Fruit fly (Drosophila melanogaster) whole organism, embryonic: ENCODE data around the gene CG18301.

Source experiments
- Antp ChIP-seq: fragments of 200-800 bp; sonication (Bioruptor generic); optimal IDR thresholded peaks from 3 replicates; lab custom pipeline; 2016; ENCODE audit warnings: missing biosample characterization, missing genetic modification characterization
- CG10147 ChIP-seq: fragments of 200-800 bp; sonication (Bioruptor generic); optimal IDR thresholded peaks from 2 replicates; lab custom pipeline; 2019; ENCODE audit warnings: missing biosample characterization, mild to moderate bottlenecking, missing genetic modification characterization, moderate library complexity
- CG10321 ChIP-seq: fragments of 200-800 bp; sonication (Bioruptor generic); IDR thresholded peaks from 2 replicates; pipeline ENCODE4 v1.3.6; 2022; ENCODE audit warnings: missing biosample characterization, missing genetic modification characterization
- CG11398 ChIP-seq: fragments of 200-800 bp; sonication (Bioruptor generic); optimal IDR thresholded peaks from 2 replicates; lab custom pipeline; 2016; ENCODE audit warnings: missing biosample characterization, missing genetic modification characterization
- CG12659 ChIP-seq: fragments of 200-800 bp; sonication (Bioruptor generic); optimal IDR thresholded peaks from 3 replicates; lab custom pipeline; 2017; ENCODE audit warnings: mild to moderate bottlenecking, missing biosample characterization, missing genetic modification reagents, missing genetic modification characterization
- CG13287 ChIP-seq: fragments of 200-800 bp; sonication (Bioruptor generic); IDR thresholded peaks from 2 replicates; pipeline ENCODE4 v1.3.6; 2022; ENCODE audit warnings: missing biosample characterization, missing genetic modification characterization; ENCODE audit not compliant: partially characterized antibody
- CG1647 ChIP-seq: fragments of 200-800 bp; sonication (Bioruptor generic); optimal IDR thresholded peaks from 3 replicates; lab custom pipeline; 2016; ENCODE audit warnings: missing biosample characterization, missing genetic modification characterization
- CG17186 ChIP-seq: fragments of 200-800 bp; sonication (Bioruptor generic); optimal IDR thresholded peaks from 3 replicates; lab custom pipeline; 2017; ENCODE audit warnings: missing biosample characterization, missing genetic modification reagents, missing genetic modification characterization
- CG17802 ChIP-seq: fragments of 200-800 bp; sonication (Bioruptor generic); optimal IDR thresholded peaks from 2 replicates; lab custom pipeline; 2018; ENCODE audit warnings: missing biosample characterization, mild to moderate bottlenecking, missing genetic modification characterization, moderate library complexity
- CG1792 ChIP-seq: fragments of 200-800 bp; sonication (Bioruptor generic); optimal IDR thresholded peaks from 2 replicates; lab custom pipeline; 2016; ENCODE audit warnings: missing biosample characterization, missing genetic modification characterization
- CG18476 ChIP-seq: fragments of 200-800 bp; sonication (Bioruptor generic); optimal IDR thresholded peaks from 2 replicates; lab custom pipeline; 2016; ENCODE audit warnings: missing biosample characterization, mild to moderate bottlenecking, missing genetic modification characterization
- CG2116 ChIP-seq: fragments of 200-800 bp; sonication (Bioruptor generic); optimal IDR thresholded peaks from 3 replicates; lab custom pipeline; 2018; ENCODE audit warnings: missing biosample characterization, mild to moderate bottlenecking, missing genetic modification characterization
- CG2120 ChIP-seq: fragments of 200-800 bp; sonication (Bioruptor generic); optimal IDR thresholded peaks from 3 replicates; lab custom pipeline; 2016; ENCODE audit warnings: missing biosample characterization, missing genetic modification characterization
- CG2129 ChIP-seq: fragments of 200-800 bp; sonication (Bioruptor generic); IDR thresholded peaks from 2 replicates; pipeline ENCODE4 v1.3.6; 2022; ENCODE audit warnings: missing biosample characterization, missing genetic modification characterization; ENCODE audit not compliant: partially characterized antibody
- CG32772 ChIP-seq: fragments of 200-800 bp; sonication (Bioruptor generic); IDR thresholded peaks from 2 replicates; pipeline ENCODE4 v1.3.6; 2022; ENCODE audit warnings: missing biosample characterization, missing genetic modification characterization
- CG3847 ChIP-seq: fragments of 200-800 bp; sonication (Bioruptor generic); IDR thresholded peaks from 2 replicates; pipeline ENCODE4 v1.3.6; 2022; ENCODE audit warnings: missing biosample characterization, missing genetic modification characterization
- CG3995 ChIP-seq: fragments of 200-800 bp; sonication (Bioruptor generic); optimal IDR thresholded peaks from 3 replicates; lab custom pipeline; 2016; ENCODE audit warnings: missing biosample characterization, missing genetic modification characterization
- CG4328 ChIP-seq: fragments of 200-800 bp; sonication (Bioruptor generic); optimal IDR thresholded peaks from 3 replicates; lab custom pipeline; 2017; ENCODE audit warnings: missing biosample characterization, missing genetic modification reagents, missing genetic modification characterization
- CG4730 ChIP-seq: fragments of 200-800 bp; sonication (Bioruptor generic); IDR thresholded peaks from 2 replicates; pipeline ENCODE4 v1.3.6; 2022; ENCODE audit warnings: missing biosample characterization, missing genetic modification characterization
- CG6689 ChIP-seq: fragments of 200-800 bp; sonication (Bioruptor generic); IDR thresholded peaks from 2 replicates; pipeline ENCODE4 v1.3.6; 2022; ENCODE audit warnings: missing biosample characterization, missing genetic modification characterization
- Dad ChIP-seq: fragments of 200-800 bp; sonication (Bioruptor generic); optimal IDR thresholded peaks from 3 replicates; lab custom pipeline; 2016; ENCODE audit warnings: missing biosample characterization, missing genetic modification characterization
- Gsc ChIP-seq: fragments of 200-800 bp; sonication (Bioruptor generic); IDR thresholded peaks from 2 replicates; pipeline ENCODE4 v1.3.6; 2022; ENCODE audit warnings: missing biosample characterization, missing genetic modification characterization
- HHEX ChIP-seq: fragments of 200-800 bp; sonication (Bioruptor generic); optimal IDR thresholded peaks from 3 replicates; lab custom pipeline; 2017; ENCODE audit warnings: missing biosample characterization, mild to moderate bottlenecking, missing genetic modification characterization, missing genetic modification reagents
- HLH4C ChIP-seq: fragments of 200-800 bp; sonication (Bioruptor generic); IDR thresholded peaks from 3 replicates; pipeline ENCODE4 v1.3.6; 2022; ENCODE audit warnings: missing biosample characterization, missing genetic modification characterization; ENCODE audit not compliant: partially characterized antibody
- HmgD ChIP-seq: fragments of 200-800 bp; sonication (Bioruptor generic); optimal IDR thresholded peaks from 3 replicates; lab custom pipeline; 2016; ENCODE audit warnings: missing biosample characterization, missing genetic modification characterization
- Lim3 ChIP-seq: fragments of 200-800 bp; sonication (Bioruptor generic); IDR thresholded peaks from 2 replicates; pipeline ENCODE4 v1.3.6; 2022; ENCODE audit warnings: missing biosample characterization, missing genetic modification characterization
- Myb ChIP-seq: fragments of 200-800 bp; sonication (Bioruptor generic); optimal IDR thresholded peaks from 2 replicates; lab custom pipeline; 2016; ENCODE audit warnings: missing biosample characterization, missing genetic modification characterization
- Spps ChIP-seq: fragments of 200-800 bp; sonication (Bioruptor generic); optimal IDR thresholded peaks from 2 replicates; lab custom pipeline; 2018; ENCODE audit warnings: missing biosample characterization, mild to moderate bottlenecking, missing genetic modification characterization
- Sry-β ChIP-seq: fragments of 200-800 bp; sonication (Bioruptor generic); optimal IDR thresholded peaks from 2 replicates; lab custom pipeline; 2018; ENCODE audit warnings: missing biosample characterization, mild to moderate bottlenecking, missing genetic modification characterization, moderate library complexity
- TFAM ChIP-seq: fragments of 200-800 bp; sonication (Bioruptor generic); optimal IDR thresholded peaks from 2 replicates; lab custom pipeline; 2017; ENCODE audit warnings: missing biosample characterization, missing genetic modification characterization, inconsistent platforms
- bcd ChIP-seq: fragments of 200-800 bp; sonication (Bioruptor generic); optimal IDR thresholded peaks from 2 replicates; lab custom pipeline; 2017; ENCODE audit warnings: missing biosample characterization, mild to moderate bottlenecking, missing genetic modification characterization
- bsh ChIP-seq, 2 experiments: fragments of 200-800 bp; sonication (Bioruptor generic); optimal IDR thresholded peaks; 2 replicates each; lab custom pipeline; 2017 to 2018; ENCODE audit warnings: mild to moderate bottlenecking in 2 of 2, missing biosample characterization in 2 of 2, missing genetic modification characterization in 2 of 2, moderate library complexity in 1 of 2
- cas ChIP-seq: fragments of 200-800 bp; sonication (Bioruptor generic); IDR thresholded peaks from 2 replicates; pipeline ENCODE4 v1.3.6; 2022; ENCODE audit warnings: missing biosample characterization, missing genetic modification characterization
- chinmo ChIP-seq: fragments of 200-800 bp; sonication (Bioruptor generic); IDR thresholded peaks from 4 replicates; pipeline ENCODE4 v1.3.6; 2022; ENCODE audit warnings: missing biosample characterization, missing genetic modification characterization; ENCODE audit not compliant: partially characterized antibody
- chm ChIP-seq: fragments of 200-800 bp; sonication (Bioruptor generic); IDR thresholded peaks from 2 replicates; pipeline ENCODE4 v1.3.6; 2022; ENCODE audit warnings: missing biosample characterization, missing genetic modification characterization
- da ChIP-seq: fragments of 200-800 bp; sonication (Bioruptor generic); optimal IDR thresholded peaks from 2 replicates; lab custom pipeline; 2016; ENCODE audit warnings: missing biosample characterization, missing genetic modification characterization
- dati ChIP-seq: fragments of 200-800 bp; sonication (Bioruptor generic); IDR thresholded peaks from 2 replicates; pipeline ENCODE4 v1.3.6; 2022; ENCODE audit warnings: missing biosample characterization, missing genetic modification characterization
- emc ChIP-seq: fragments of 200-800 bp; sonication (Bioruptor generic); optimal IDR thresholded peaks from 2 replicates; lab custom pipeline; 2016; ENCODE audit warnings: missing biosample characterization, missing genetic modification characterization
- eyg ChIP-seq: fragments of 200-800 bp; sonication (Bioruptor generic); optimal IDR thresholded peaks from 3 replicates; lab custom pipeline; 2016; ENCODE audit warnings: missing biosample characterization, missing genetic modification characterization
- gce ChIP-seq: fragments of 200-800 bp; sonication (Bioruptor generic); IDR thresholded peaks from 3 replicates; pipeline ENCODE4 v1.3.6; 2022; ENCODE audit warnings: missing biosample characterization, missing genetic modification characterization
- gcm2 ChIP-seq: fragments of 200-800 bp; sonication (Bioruptor generic); optimal IDR thresholded peaks from 2 replicates; lab custom pipeline; 2016; ENCODE audit warnings: missing biosample characterization, missing genetic modification characterization
- nerfin-1 ChIP-seq: fragments of 200-800 bp; sonication (Bioruptor generic); optimal IDR thresholded peaks from 3 replicates; lab custom pipeline; 2019; ENCODE audit warnings: missing biosample characterization, mild to moderate bottlenecking, missing genetic modification characterization, moderate library complexity
- ranshi ChIP-seq: fragments of 200-800 bp; sonication (Bioruptor generic); IDR thresholded peaks from 2 replicates; pipeline ENCODE4 v1.3.6; 2022; ENCODE audit warnings: missing biosample characterization, missing genetic modification characterization
- ro ChIP-seq: fragments of 200-800 bp; sonication (Bioruptor generic); IDR thresholded peaks from 2 replicates; pipeline ENCODE4 v1.3.6; 2022; ENCODE audit warnings: missing biosample characterization, missing genetic modification characterization
- sens ChIP-seq: fragments of 200-800 bp; sonication (Bioruptor generic); peaks from one replicate; lab custom pipeline; 2016; ENCODE audit warnings: missing biosample characterization, missing genetic modification characterization
- sna ChIP-seq: fragments of 200-800 bp; sonication (Bioruptor generic); IDR thresholded peaks from 2 replicates; pipeline ENCODE4 v1.3.6; 2022; ENCODE audit warnings: missing biosample characterization, missing genetic modification characterization; ENCODE audit not compliant: partially characterized antibody
- sob ChIP-seq: fragments of 200-800 bp; sonication (Bioruptor generic); IDR thresholded peaks from 2 replicates; pipeline ENCODE4 v1.3.6; 2022; ENCODE audit warnings: missing biosample characterization, missing genetic modification characterization
- tio ChIP-seq: fragments of 200-800 bp; sonication (Bioruptor generic); optimal IDR thresholded peaks from 2 replicates; lab custom pipeline; 2017; ENCODE audit warnings: missing biosample characterization, missing genetic modification characterization, inconsistent platforms
- trh ChIP-seq: fragments of 200-800 bp; sonication (Bioruptor generic); optimal IDR thresholded peaks from 2 replicates; lab custom pipeline; 2016; ENCODE audit warnings: missing biosample characterization, missing genetic modification characterization
- tup ChIP-seq: fragments of 200-800 bp; sonication (Bioruptor generic); optimal IDR thresholded peaks from 2 replicates; lab custom pipeline; 2016; ENCODE audit warnings: missing biosample characterization, mild to moderate bottlenecking, missing genetic modification characterization, moderate library complexity

CG18301 gene

dm6 chr2L:10526953-10527584, 4.6 kb upstream of the CG18301 start, which contains the start of gene Lip4 (continued):
- no peak for TF ChIP-seq emc (GFP tag; lab: Kevin White, UChicago)
- TF ChIP-seq Lim3 = no peak
- peak; percentile 72 for TF ChIP-seq bcd (GFP tag; lab: Kevin White, UChicago)
- TF ChIP-seq Sry-β (GFP tag; lab: Kevin White, UChicago) = no peak
- TF ChIP-seq trh (GFP tag; lab: Kevin White, UChicago) = peak; percentile 49
- TF ChIP-seq CG18476 = peak; percentile 59
- peak; percentile 31 for TF ChIP-seq tup (GFP tag; lab: Kevin White, UChicago)
- TF ChIP-seq eyg (GFP tag; lab: Kevin White, UChicago) = peak; percentile 43
- no peak for TF ChIP-seq da (GFP tag; lab: Kevin White, UChicago)
- TF ChIP-seq gce = peak; percentile 38; the same call in 1 of the 3 replicates
- peak; percentile 55 for TF ChIP-seq nerfin-1 (tag; lab: Kevin White, UChicago)
- TF ChIP-seq sens (GFP tag; lab: Kevin White, UChicago) = peak; percentile 95
- no peak for TF ChIP-seq Antp (GFP tag; lab: Kevin White, UChicago)
- TF ChIP-seq chm = no peak
- TF ChIP-seq CG6689 = peak; percentile 78
- no peak for TF ChIP-seq HmgD
- TF ChIP-seq CG1792 (GFP tag; lab: Kevin White, UChicago) = no peak
- peak; percentile 75 for TF ChIP-seq CG10147 (GFP tag; lab: Kevin White, UChicago)
- TF ChIP-seq CG12659 = peak; percentile 82
- TF ChIP-seq CG4730 (GFP tag; lab: Robert Waterston, UW) = peak; percentile 66; the same call in 1 of the 2 replicates
- TF ChIP-seq CG2116 (GFP tag; lab: Kevin White, UChicago) = peak; percentile 33
- peak; percentile 17 for TF ChIP-seq Spps (tag; lab: Kevin White, UChicago)
- peak; percentile 38; the same call in 1 of the 2 replicates for TF ChIP-seq ro
- TF ChIP-seq gcm2 (GFP tag; lab: Kevin White, UChicago) = no peak
- peak; percentile 76 for TF ChIP-seq HHEX (GFP tag; lab: Kevin White, UChicago)
- peak; percentile 41 for TF ChIP-seq CG1647 (GFP tag; lab: Kevin White, UChicago)
- peak; percentile 82 for TF ChIP-seq ranshi (GFP tag; lab: Robert Waterston, UW)
- TF ChIP-seq CG11398 (GFP tag; lab: Kevin White, UChicago) = no peak
- TF ChIP-seq CG3995 (GFP tag; lab: Kevin White, UChicago) = peak; percentile 7
- TF ChIP-seq chinmo (GFP tag; lab: Robert Waterston, UW) = peak; percentile 76; the same call in 2 of the 4 replicates
- TF ChIP-seq HLH4C (GFP tag; lab: Robert Waterston, UW) = no peak
- no peak for TF ChIP-seq CG17186 (GFP tag; lab: Kevin White, UChicago)
- peak; percentile 44; the same call in 1 of the 2 replicates for TF ChIP-seq CG10321 (GFP tag; lab: Robert Waterston, UW)
- peak; percentile 38 for TF ChIP-seq CG4328 (GFP tag; lab: Kevin White, UChicago)
- TF ChIP-seq tio (GFP tag; lab: Kevin White, UChicago) = peak; percentile 71
- TF ChIP-seq bsh (GFP tag; optimal IDR thresholded peaks at IDR 0.05; lab: Kevin White, UChicago) = peak in 1 of 2 experiments; percentile 67
- TF ChIP-seq Myb (GFP tag; lab: Kevin White, UChicago) = no peak
- no peak for TF ChIP-seq dati (GFP tag; lab: Robert Waterston, UW)
- no peak for TF ChIP-seq sob
- no peak for TF ChIP-seq CG13287 (GFP tag; lab: Robert Waterston, UW)
- TF ChIP-seq Dad (GFP tag; lab: Kevin White, UChicago) = peak; percentile 42
- peak; percentile 64 for TF ChIP-seq CG2120 (GFP tag; lab: Kevin White, UChicago)
- TF ChIP-seq cas (GFP tag; lab: Robert Waterston, UW) = peak; percentile 55; the same call in 1 of the 2 replicates
- TF ChIP-seq CG2129 (GFP tag; lab: Robert Waterston, UW) = no peak
- TF ChIP-seq CG3847 (GFP tag; lab: Robert Waterston, UW) = peak; percentile 73; the same call in 1 of the 2 replicates
- no peak for TF ChIP-seq sna
- TF ChIP-seq Gsc (GFP tag; lab: Robert Waterston, UW) = no peak
- TF ChIP-seq TFAM (GFP tag; lab: Kevin White, UChicago) = no peak
- peak; percentile 9 for TF ChIP-seq CG17802 (tag; lab: Kevin White, UChicago)
- peak; percentile 71 for TF ChIP-seq CG32772 (GFP tag; lab: Robert Waterston, UW)
